Worm (Caenorhabditis elegans) whole organism, L4 larva: Measurements from ENCODE around the gene aakg-5.

ENCODE experiments used
- T20F7.1 ChIP-seq: fragments of 200-800 bp; sonication (Bioruptor generic); optimal IDR thresholded peaks from 2 replicates; lab custom pipeline; 2018; ENCODE audit warnings: mild to moderate bottlenecking, missing genetic modification characterization, missing compliant biosample characterization
- T26A8.4 ChIP-seq: fragments of 200-800 bp; sonication (Bioruptor generic); IDR thresholded peaks from 2 replicates; pipeline ENCODE4 v1.3.6; 2022; ENCODE audit warnings: missing genetic modification characterization, missing compliant biosample characterization
- Y105C5A.15 ChIP-seq: fragments of 200-800 bp; sonication (Bioruptor generic); IDR thresholded peaks from 2 replicates; pipeline ENCODE4 v1.3.6; 2022; ENCODE audit warnings: missing genetic modification characterization, missing compliant biosample characterization
- ZK337.2 ChIP-seq: fragments of 200-800 bp; sonication (Bioruptor generic); IDR thresholded peaks from 2 replicates; pipeline ENCODE4 v1.3.6; 2022; ENCODE audit warnings: missing genetic modification reagents, missing genetic modification characterization, missing compliant biosample characterization
- ama-1 ChIP-seq: fragments of 150-350 bp; optimal IDR thresholded peaks from 2 replicates; lab custom pipeline; 2014; ENCODE audit warnings: inconsistent platforms, mixed read lengths
- arid-1 ChIP-seq: fragments of 200-800 bp; sonication (Bioruptor generic); conservative IDR thresholded peaks from 2 replicates; pipeline ENCODE4 v1.3.6; 2022; ENCODE audit warnings: missing genetic modification reagents, missing genetic modification characterization, missing compliant biosample characterization
- ceh-20 ChIP-seq: fragments of 200-800 bp; sonication (Bioruptor generic); IDR thresholded peaks from 2 replicates; pipeline ENCODE4 v1.3.6; 2022; ENCODE audit warnings: missing genetic modification reagents, missing genetic modification characterization, missing compliant biosample characterization
- ceh-28 ChIP-seq: fragments of 150-350 bp; optimal IDR thresholded peaks from 2 replicates; lab custom pipeline; 2014; ENCODE audit warnings: missing biosample characterization, missing genetic modification reagents, missing genetic modification characterization
- ceh-62 ChIP-seq: sonication (generic microtip); optimal IDR thresholded peaks from 2 replicates; lab custom pipeline; 2017; ENCODE audit warnings: missing biosample characterization, missing genetic modification characterization
- ceh-82 ChIP-seq: sonication (generic microtip); optimal IDR thresholded peaks from 2 replicates; lab custom pipeline; 2017; ENCODE audit warnings: missing biosample characterization, missing genetic modification characterization
- cey-2 ChIP-seq: sonication (generic microtip); optimal IDR thresholded peaks from 3 replicates; lab custom pipeline; 2017; ENCODE audit warnings: missing genetic modification characterization, mild to moderate bottlenecking, missing compliant biosample characterization, antibody characterized with exemption, borderline replicate concordance; ENCODE audit not compliant: insufficient read depth
- daf-16 ChIP-seq, 3 experiments: sonication (generic microtip); optimal IDR thresholded peaks; 2 replicates each; lab custom pipeline; 2016 to 2017; ENCODE audit warnings: missing genetic modification characterization in 3 of 3, missing genetic modification reagents in 3 of 3, mild to moderate bottlenecking in 2 of 3, missing compliant biosample characterization in 2 of 3, missing biosample characterization in 1 of 3, moderate library complexity in 1 of 3
- dmd-9 ChIP-seq: fragments of 200-800 bp; sonication (Bioruptor generic); IDR thresholded peaks from 2 replicates; pipeline ENCODE4 v1.3.6; 2022; ENCODE audit warnings: missing genetic modification reagents, missing genetic modification characterization, missing compliant biosample characterization
- dpl-1 ChIP-seq: fragments of 150-350 bp; optimal IDR thresholded peaks from 2 replicates; lab custom pipeline; 2014; ENCODE audit warnings: missing biosample characterization, missing genetic modification reagents, missing genetic modification characterization
- duxl-1 ChIP-seq: sonication (generic microtip); optimal IDR thresholded peaks from 2 replicates; lab custom pipeline; 2016; ENCODE audit warnings: mild to moderate bottlenecking, missing genetic modification characterization, moderate library complexity, missing compliant biosample characterization; ENCODE audit not compliant: poor library complexity
- egl-27 ChIP-seq: sonication (generic microtip); optimal IDR thresholded peaks from 3 replicates; lab custom pipeline; 2017; ENCODE audit warnings: missing biosample characterization, missing genetic modification reagents, missing genetic modification characterization
- fkh-10 ChIP-seq: fragments of 150-350 bp; optimal IDR thresholded peaks from 2 replicates; lab custom pipeline; 2014; ENCODE audit warnings: missing biosample characterization, missing genetic modification reagents, missing genetic modification characterization
- fos-1 ChIP-seq: fragments of 150-350 bp; optimal IDR thresholded peaks from 2 replicates; lab custom pipeline; 2014; ENCODE audit warnings: missing biosample characterization, missing genetic modification characterization
- gei-8 ChIP-seq: fragments of 200-800 bp; sonication (Bioruptor generic); optimal IDR thresholded peaks from 2 replicates; lab custom pipeline; 2018; ENCODE audit warnings: mild to moderate bottlenecking, missing genetic modification characterization, missing compliant biosample characterization
- jun-1 ChIP-seq: fragments of 150-350 bp; optimal IDR thresholded peaks from 2 replicates; lab custom pipeline; 2014; ENCODE audit warnings: missing biosample characterization, missing genetic modification reagents, missing genetic modification characterization
- lim-7 ChIP-seq: fragments of 200-800 bp; sonication (Bioruptor generic); IDR thresholded peaks from 2 replicates; pipeline ENCODE4 v1.3.6; 2022; ENCODE audit warnings: missing genetic modification characterization, missing compliant biosample characterization
- lin-1 ChIP-seq: fragments of 200-800 bp; sonication (Bioruptor generic); IDR thresholded peaks from 2 replicates; pipeline ENCODE4 v1.3.6; 2022; ENCODE audit warnings: missing genetic modification reagents, missing genetic modification characterization, missing compliant biosample characterization
- lin-13 ChIP-seq: fragments of 150-350 bp; optimal IDR thresholded peaks from 2 replicates; lab custom pipeline; 2014; ENCODE audit warnings: missing biosample characterization, missing genetic modification reagents, missing genetic modification characterization
- lin-29 ChIP-seq: fragments of 200-800 bp; sonication (Bioruptor generic); IDR thresholded peaks from 2 replicates; pipeline ENCODE4 v1.3.6; 2022; ENCODE audit warnings: missing genetic modification reagents, missing genetic modification characterization, missing compliant biosample characterization
- lin-39 ChIP-seq: fragments of 150-350 bp; optimal IDR thresholded peaks from 2 replicates; lab custom pipeline; 2014; ENCODE audit warnings: missing biosample characterization, missing genetic modification reagents, missing genetic modification characterization
- lir-3 ChIP-seq: sonication (generic microtip); optimal IDR thresholded peaks from 2 replicates; lab custom pipeline; 2016; ENCODE audit warnings: mild to moderate bottlenecking, missing genetic modification characterization, missing compliant biosample characterization
- madf-5 ChIP-seq, 2 experiments: fragments of 200-800 bp; sonication (Bioruptor generic); IDR thresholded peaks; 2 replicates each; pipeline ENCODE4 v1.3.6; 2022; ENCODE audit warnings: missing compliant biosample characterization in 2 of 2, missing genetic modification characterization in 2 of 2
- mdl-1 ChIP-seq, 2 experiments: fragments of 150-350 bp in 1 of 2; sonication (generic microtip) in 1 of 2; optimal IDR thresholded peaks; 2 replicates each; lab custom pipeline; 2014 to 2017; ENCODE audit warnings: missing biosample characterization in 2 of 2, missing genetic modification characterization in 2 of 2
- mes-2 ChIP-seq: sonication (generic microtip); optimal IDR thresholded peaks from 2 replicates; lab custom pipeline; 2016; ENCODE audit warnings: missing genotype, mild to moderate bottlenecking, missing genetic modification characterization, missing compliant biosample characterization; ENCODE audit not compliant: poor library complexity, severe bottlenecking
- nhr-102 ChIP-seq: sonication (generic microtip); optimal IDR thresholded peaks from 2 replicates; lab custom pipeline; 2016; ENCODE audit warnings: mild to moderate bottlenecking, missing genetic modification characterization, moderate library complexity, missing compliant biosample characterization
- nhr-111 ChIP-seq: fragments of 200-800 bp; sonication (Bioruptor generic); optimal IDR thresholded peaks from 2 replicates; lab custom pipeline; 2018; ENCODE audit warnings: mild to moderate bottlenecking, missing genetic modification characterization, missing compliant biosample characterization
- nhr-237 ChIP-seq: sonication (generic microtip); optimal IDR thresholded peaks from 2 replicates; lab custom pipeline; 2017; ENCODE audit warnings: missing biosample characterization, missing genetic modification characterization
- nhr-25 ChIP-seq: sonication (generic microtip); optimal IDR thresholded peaks from 2 replicates; lab custom pipeline; 2017; ENCODE audit warnings: missing genetic modification characterization, mild to moderate bottlenecking, missing compliant biosample characterization, antibody characterized with exemption, moderate library complexity, borderline replicate concordance; ENCODE audit not compliant: insufficient read depth
- nhr-42 ChIP-seq: fragments of 200-800 bp; sonication (Bioruptor generic); IDR thresholded peaks from 2 replicates; pipeline ENCODE4 v1.3.6; 2022; ENCODE audit warnings: missing genetic modification characterization, missing compliant biosample characterization
- nhr-48 ChIP-seq: sonication (generic microtip); optimal IDR thresholded peaks from 2 replicates; lab custom pipeline; 2016; ENCODE audit warnings: mild to moderate bottlenecking, missing genetic modification characterization, missing compliant biosample characterization
- nhr-76 ChIP-seq: fragments of 150-350 bp; optimal IDR thresholded peaks from 2 replicates; lab custom pipeline; 2014; ENCODE audit warnings: missing biosample characterization, missing genetic modification characterization
- nhr-77 ChIP-seq: fragments of 150-350 bp; optimal IDR thresholded peaks from 2 replicates; lab custom pipeline; 2014; ENCODE audit warnings: missing biosample characterization, missing genetic modification characterization
- php-3 ChIP-seq: fragments of 200-800 bp; sonication (Bioruptor generic); IDR thresholded peaks from 2 replicates; pipeline ENCODE4 v1.3.6; 2022; ENCODE audit warnings: missing genetic modification reagents, missing genetic modification characterization, missing compliant biosample characterization
- rbr-2 ChIP-seq: sonication (generic microtip); optimal IDR thresholded peaks from 2 replicates; lab custom pipeline; 2016; ENCODE audit warnings: missing genotype, missing genetic modification characterization, missing compliant biosample characterization
- skn-1 ChIP-seq: fragments of 150-350 bp; optimal IDR thresholded peaks from 2 replicates; lab custom pipeline; 2014; ENCODE audit warnings: missing biosample characterization, missing genetic modification characterization
- snpc-1.2 ChIP-seq: fragments of 200-800 bp; sonication (Bioruptor generic); IDR thresholded peaks from 2 replicates; pipeline ENCODE4 v1.3.6; 2022; ENCODE audit warnings: missing genetic modification reagents, missing genetic modification characterization, missing compliant biosample characterization
- tra-1 ChIP-seq: fragments of 200-800 bp; sonication (Bioruptor generic); IDR thresholded peaks from 2 replicates; pipeline ENCODE4 v1.3.6; 2022; ENCODE audit warnings: missing genetic modification reagents, missing genetic modification characterization, missing compliant biosample characterization
- unc-130 ChIP-seq: sonication (generic microtip); optimal IDR thresholded peaks from 2 replicates; lab custom pipeline; 2016; ENCODE audit warnings: missing genetic modification reagents, missing genetic modification characterization, missing compliant biosample characterization
- unc-62 ChIP-seq, 3 experiments: fragments of 150-350 bp in 1 of 3; sonication (generic microtip); optimal IDR thresholded peaks in 2 of 3; peaks in 1 of 3; 1 replicate in 1 of 3; 2 replicates in 2 of 3; lab custom pipeline; 2014 to 2017; ENCODE audit warnings: missing biosample characterization in 3 of 3, missing genetic modification characterization in 3 of 3, missing genetic modification reagents in 3 of 3, missing genotype in 1 of 3
- vab-7 ChIP-seq: fragments of 200-800 bp; sonication (Bioruptor generic); IDR thresholded peaks from 2 replicates; pipeline ENCODE4 v1.3.6; 2022; ENCODE audit warnings: missing genetic modification reagents, missing genetic modification characterization, missing compliant biosample characterization
- zfp-2 ChIP-seq: sonication (generic microtip); optimal IDR thresholded peaks from 2 replicates; lab custom pipeline; 2016; ENCODE audit warnings: mild to moderate bottlenecking, missing genetic modification characterization, missing compliant biosample characterization
- ztf-11 ChIP-seq: fragments of 150-350 bp; optimal IDR thresholded peaks from 2 replicates; lab custom pipeline; 2014; ENCODE audit warnings: missing biosample characterization, missing genetic modification characterization
- ztf-7 ChIP-seq: fragments of 150-350 bp; optimal IDR thresholded peaks from 2 replicates; lab custom pipeline; 2014; ENCODE audit warnings: missing biosample characterization, missing genetic modification characterization

aakg-5 gene

DNA sequence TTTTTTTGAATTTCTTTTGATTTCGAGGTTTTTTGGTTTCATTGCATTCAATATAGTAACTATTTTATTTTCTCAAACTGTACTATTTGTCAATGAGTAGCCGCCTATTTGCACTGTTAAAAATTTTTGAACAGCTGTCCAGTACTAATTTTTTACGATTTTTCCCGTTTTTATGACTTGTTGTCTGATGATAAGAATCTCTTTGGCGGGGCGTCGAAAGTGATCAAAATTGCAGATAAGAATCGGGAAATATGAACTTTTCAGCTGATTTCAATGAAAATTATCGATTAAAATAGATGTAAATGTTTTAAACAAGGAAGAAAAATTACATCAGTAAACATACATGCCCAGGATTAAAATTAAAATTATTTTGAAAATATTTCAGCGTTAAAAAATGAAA is 715 bp downstream of the aakg-5 start (continued):
- TF ChIP-seq lin-1 (GFP tag; lab: Robert Waterston, UW) (no peak), daf-16 (GFP tag; optimal IDR thresholded peaks at IDR 0.05; lab: Kevin White, UChicago) (no peak), daf-16 (tag; optimal IDR thresholded peaks at IDR 0.05; lab: Kevin White, UChicago) (peak; percentile 74), T20F7.1 (GFP tag; lab: Kevin White, UChicago) (no peak), ceh-20 (GFP tag; lab: Robert Waterston, UW) (no peak), mdl-1 (tag; optimal IDR thresholded peaks at IDR 0.05; lab: Kevin White, UChicago) (no peak), lin-39 (no peak), nhr-76 (no peak), php-3 (GFP tag; lab: Robert Waterston, UW) (peak; percentile 95), lim-7 (GFP tag; lab: Robert Waterston, UW) (no peak), ZK337.2 (GFP tag; lab: Robert Waterston, UW) (no peak), lin-29 (GFP tag; lab: Robert Waterston, UW) (no peak), unc-62 (GFP tag; optimal IDR thresholded peaks at IDR 0.05 in 1 of 2; lab: Kevin White, UChicago) (peak in 1 of 2 experiments; percentile 98), unc-62 (tag; optimal IDR thresholded peaks at IDR 0.05; lab: Kevin White, UChicago) (no peak), nhr-237 (no peak), nhr-111 (no peak), ceh-28 (tag; lab: Kevin White, UChicago) (no peak), nhr-77 (tag; lab: Kevin White, UChicago) (peak; percentile 16), snpc-1.2 (GFP tag; lab: Robert Waterston, UW) (no peak), fkh-10 (no peak), ama-1 (lab: Kevin White, UChicago) (no peak), egl-27 (tag; lab: Kevin White, UChicago) (no peak), nhr-102 (tag; lab: Kevin White, UChicago) (peak; percentile 8)

ce11 chrII:9970438-9971092 is 4.4 kb downstream of the aakg-5 start, which contains the start of gene R53.5:
Gene R53.5, minus strand, starts transcription at chrII:9970488.
- TF ChIP-seq dmd-9 (GFP tag; lab: Robert Waterston, UW) (no peak), ceh-62 (tag; lab: Kevin White, UChicago) (no peak), nhr-25 (tag; lab: Kevin White, UChicago) (no peak), rbr-2 (tag; lab: Kevin White, UChicago) (no peak), T20F7.1 (GFP tag; lab: Kevin White, UChicago) (peak; percentile 39), cey-2 (tag; lab: Kevin White, UChicago) (no peak), madf-5 (GFP tag; IDR thresholded peaks at IDR 0.05; lab: Robert Waterston, UW) (no peak), lin-29 (GFP tag; lab: Robert Waterston, UW) (no peak), lir-3 (tag; lab: Kevin White, UChicago) (no peak), unc-130 (no peak), php-3 (GFP tag; lab: Robert Waterston, UW) (no peak), mes-2 (tag; lab: Kevin White, UChicago) (no peak), arid-1 (GFP tag; lab: Robert Waterston, UW) (no peak), duxl-1 (tag; lab: Kevin White, UChicago) (no peak), skn-1 (no peak), ztf-11 (tag; lab: Kevin White, UChicago) (no peak), T26A8.4 (GFP tag; lab: Robert Waterston, UW) (no peak), fos-1 (tag; lab: Kevin White, UChicago) (no peak), lin-13 (no peak), tra-1 (GFP tag; lab: Robert Waterston, UW) (no peak), ceh-82 (no peak), gei-8 (GFP tag; lab: Kevin White, UChicago) (no peak), jun-1 (no peak), Y105C5A.15 (GFP tag; lab: Robert Waterston, UW) (no peak), vab-7 (GFP tag; lab: Robert Waterston, UW) (no peak), daf-16 (GFP tag; optimal IDR thresholded peaks at IDR 0.05; lab: Kevin White, UChicago) (peak in 1 of 2 experiments; percentile 59), daf-16 (tag; optimal IDR thresholded peaks at IDR 0.05; lab: Kevin White, UChicago) (peak; percentile 91), dpl-1 (no peak), ama-1 (lab: Kevin White, UChicago) (no peak), nhr-111 (no peak), nhr-42 (GFP tag; lab: Robert Waterston, UW) (no peak), ztf-7 (tag; lab: Kevin White, UChicago) (no peak), nhr-48 (no peak), zfp-2 (tag; lab: Kevin White, UChicago) (no peak), lim-7 (GFP tag; lab: Robert Waterston, UW) (no peak)
